Worm (Caenorhabditis elegans): ENCODE measurements around the gene phy-4.
A peak's percentile ranks its signal among the peaks of the same experiment; 100 is the strongest.

The phy-4 gene

ce11 chrV:19524569-19524968 is 11.1 kb upstream of the phy-4 start (continued):
- TF ChIP-seq nhr-20 (tag; optimal IDR thresholded peaks at IDR 0.05) (peak; percentile 23), mab-9 (GFP tag; IDR thresholded peaks at IDR 0.05) (no peak), fos-1 (tag; optimal IDR thresholded peaks at IDR 0.05) (no peak), ztf-4 (tag; optimal IDR thresholded peaks at IDR 0.05) (no peak), dpl-1 (GFP tag; optimal IDR thresholded peaks at IDR 0.05) (no peak), hlh-17 (GFP tag; optimal IDR thresholded peaks at IDR 0.05; ENCODE audit: borderline replicate concordance) (no peak), snu-23 (GFP tag; optimal IDR thresholded peaks at IDR 0.05) (no peak), nhr-237 (tag; optimal IDR thresholded peaks at IDR 0.05) (no peak), nhr-11 (tag; optimal IDR thresholded peaks at IDR 0.05) (no peak), pax-3 (tag; optimal IDR thresholded peaks at IDR 0.05) (no peak), rnt-1 (tag; optimal IDR thresholded peaks at IDR 0.05) (no peak), dsc-1 (tag; optimal IDR thresholded peaks at IDR 0.05) (no peak), efl-3 (GFP tag; optimal IDR thresholded peaks at IDR 0.05) (no peak), blmp-1 (tag; optimal IDR thresholded peaks at IDR 0.05) (peak; percentile 54), irx-1 (tag; optimal IDR thresholded peaks at IDR 0.05) (no peak), hlh-4 (tag; optimal IDR thresholded peaks at IDR 0.05) (no peak), nhr-84 (tag; optimal IDR thresholded peaks at IDR 0.05) (no peak), nhr-28 (tag; optimal IDR thresholded peaks at IDR 0.05) (no peak), nhr-85 (tag) (no peak), aly-2 (tag; optimal IDR thresholded peaks at IDR 0.05) (no peak), mdl-1 (tag; optimal IDR thresholded peaks at IDR 0.05) (peak in 1 of 2 experiments; percentile 76), unc-86 (tag; optimal IDR thresholded peaks at IDR 0.05) (no peak), C04F5.9 (tag; optimal IDR thresholded peaks at IDR 0.05) (no peak), fkh-10 (GFP tag; optimal IDR thresholded peaks at IDR 0.05) (no peak), unc-30 (tag; optimal IDR thresholded peaks at IDR 0.05) (no peak), pqm-1 (tag; optimal IDR thresholded peaks at IDR 0.05) (no peak), fkh-8 (tag; optimal IDR thresholded peaks at IDR 0.05) (peak; percentile 43), elt-2 (tag; optimal IDR thresholded peaks at IDR 0.05) (peak; percentile 3), mef-2 (tag; optimal IDR thresholded peaks at IDR 0.05) (no peak)

ce11 chrV:19522551-19523137 is 9.2 kb upstream of the phy-4 start:
- TF ChIP-seq ces-1 (GFP tag; optimal IDR thresholded peaks at IDR 0.05) (no peak), rnt-1 (tag; optimal IDR thresholded peaks at IDR 0.05) (peak; percentile 81), swsn-7 (tag; optimal IDR thresholded peaks at IDR 0.05) (peak; percentile 88), jun-1 (tag; optimal IDR thresholded peaks at IDR 0.05) (peak; percentile 88), egl-13 (tag; optimal IDR thresholded peaks at IDR 0.05) (peak; percentile 85), ceh-88 (GFP tag; IDR thresholded peaks at IDR 0.05) (peak; percentile 70), dsc-1 (tag; optimal IDR thresholded peaks at IDR 0.05) (peak; percentile 73), lin-35 (GFP tag; optimal IDR thresholded peaks at IDR 0.05) (peak; percentile 61 to 80), C34B4.2 (tag; optimal IDR thresholded peaks at IDR 0.05) (no peak), isw-1 (GFP tag; IDR thresholded peaks at IDR 0.05) (peak; percentile 76), fkh-4 (tag; optimal IDR thresholded peaks at IDR 0.05; ENCODE audit: borderline replicate concordance) (no peak), unc-30 (tag; optimal IDR thresholded peaks at IDR 0.05) (no peak), C04F5.9 (tag; optimal IDR thresholded peaks at IDR 0.05) (no peak), sox-4 (tag; optimal IDR thresholded peaks at IDR 0.05) (peak; percentile 43), sup-37 (GFP tag; optimal IDR thresholded peaks at IDR 0.05) (no peak), mdl-1 (tag; optimal IDR thresholded peaks at IDR 0.05) (peak in 1 of 2 experiments; percentile 90), mab-9 (GFP tag; IDR thresholded peaks at IDR 0.05) (peak; percentile 87), nhr-11 (tag; optimal IDR thresholded peaks at IDR 0.05) (peak; percentile 35), pqm-1 (tag; optimal IDR thresholded peaks at IDR 0.05) (no peak), snu-23 (GFP tag; optimal IDR thresholded peaks at IDR 0.05) (peak; percentile 90), nhr-237 (tag; optimal IDR thresholded peaks at IDR 0.05) (peak; percentile 59), efl-3 (GFP tag; optimal IDR thresholded peaks at IDR 0.05) (no peak), nhr-76 (tag; optimal IDR thresholded peaks at IDR 0.05) (no peak), hlh-17 (GFP tag; optimal IDR thresholded peaks at IDR 0.05; ENCODE audit: borderline replicate concordance) (no peak), ceh-63 (GFP tag; optimal IDR thresholded peaks at IDR 0.05) (no peak), snpc-4 (tag; optimal IDR thresholded peaks at IDR 0.05) (peak; percentile 50), ceh-8 (GFP tag; optimal IDR thresholded peaks at IDR 0.05) (peak; percentile 61), nhr-90 (tag; optimal IDR thresholded peaks at IDR 0.05; ENCODE audit: poor library complexity) (peak; percentile 88), irx-1 (tag; optimal IDR thresholded peaks at IDR 0.05) (peak; percentile 77), mep-1 (tag; optimal IDR thresholded peaks at IDR 0.05) (peak; percentile 92), nhr-85 (tag) (peak; percentile 100), elt-2 (tag; optimal IDR thresholded peaks at IDR 0.05) (peak; percentile 82), nhr-77 (tag; optimal IDR thresholded peaks at IDR 0.05) (peak; percentile 21), efl-1 (optimal IDR thresholded peaks at IDR 0.05) (peak; percentile 76 to 86), efl-1 (GFP tag; optimal IDR thresholded peaks at IDR 0.05 in 1 of 2) (peak; percentile 30 to 90), pag-3 (tag; optimal IDR thresholded peaks at IDR 0.05; ENCODE audit: borderline replicate concordance, insufficient read depth) (no peak)

All from whole organism, L1 larva.